Fruit fly (Drosophila melanogaster): ENCODE data around the gene Peritrophin-15b.

DNA sequence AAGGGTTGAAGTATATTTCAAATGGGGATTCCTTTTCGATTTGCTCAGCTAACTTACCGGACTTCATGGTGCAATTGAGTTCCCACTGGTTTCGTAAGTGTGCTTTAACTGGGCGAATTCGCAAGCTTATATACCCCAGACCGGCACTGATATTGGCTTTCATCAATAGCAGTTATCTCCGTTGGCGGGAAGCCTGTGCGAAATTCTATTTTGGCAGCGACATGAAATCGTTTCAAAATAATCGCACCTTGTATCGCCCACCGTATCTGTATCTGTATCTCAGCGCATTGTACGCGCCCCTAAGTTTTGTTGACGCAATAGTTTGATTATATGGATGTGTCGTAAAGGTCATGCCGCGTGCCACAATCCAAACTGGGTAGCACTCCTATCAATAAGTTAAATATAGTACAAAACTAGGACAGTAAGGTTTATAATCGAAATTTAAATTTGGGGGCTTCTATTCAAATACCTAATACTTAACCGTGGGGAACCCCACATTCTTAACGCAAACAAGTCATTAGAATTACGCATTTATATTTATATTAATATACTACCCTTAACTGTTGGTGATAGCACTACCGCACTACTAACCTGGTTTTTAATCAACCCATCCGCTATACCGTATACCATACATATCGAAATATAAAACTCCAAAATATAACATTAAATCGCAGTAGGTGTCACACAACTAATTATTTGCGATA lies 1.4 kb upstream of the Peritrophin-15b start, which contains the start of the genes Peritrophin-15a and CG13385:
- no peak for TF ChIP-seq CG15336 (GFP tag; IDR thresholded peaks at IDR 0.05)
- no peak for TF ChIP-seq Hr38 (GFP tag; optimal IDR thresholded peaks at IDR 0.05)
- TF ChIP-seq net (GFP tag; optimal IDR thresholded peaks at IDR 0.05): no peak
- no peak for TF ChIP-seq Sox15 (GFP tag; optimal IDR thresholded peaks at IDR 0.05)
- TF ChIP-seq CG7368 (GFP tag; optimal IDR thresholded peaks at IDR 0.05): no peak
- TF ChIP-seq esn (GFP tag; optimal IDR thresholded peaks at IDR 0.05): no peak
- no peak for TF ChIP-seq Gug (GFP tag; IDR thresholded peaks at IDR 0.05)
- TF ChIP-seq OdsH (GFP tag; optimal IDR thresholded peaks at IDR 0.05): no peak
- TF ChIP-seq CG8319 (GFP tag; optimal IDR thresholded peaks at IDR 0.05): no peak
- no peak for TF ChIP-seq topi (GFP tag; optimal IDR thresholded peaks at IDR 0.05)
- no peak for TF ChIP-seq ss (GFP tag; optimal IDR thresholded peaks at IDR 0.05)
- TF ChIP-seq eg (GFP tag; IDR thresholded peaks at IDR 0.05): no peak
- no peak for TF ChIP-seq salr (GFP tag; optimal IDR thresholded peaks at IDR 0.05)

Measured in whole organism, prepupa.